Worm (Caenorhabditis elegans) whole organism, midembryonic: ENCODE measurements around the gene mom-2.

Experiments
- flt-1 ChIP-seq: fragments of 200-800 bp; sonication (Bioruptor generic); IDR thresholded peaks from 2 replicates; pipeline ENCODE4 v1.3.6; 2022; ENCODE audit warnings: missing genetic modification characterization, missing compliant biosample characterization
- klf-2 ChIP-seq: fragments of 200-800 bp; sonication (Bioruptor generic); conservative IDR thresholded peaks from 2 replicates; pipeline ENCODE4 v1.3.6; 2022; ENCODE audit warnings: missing genetic modification reagents, missing genetic modification characterization, missing compliant biosample characterization
- med-1 ChIP-seq: sonication (generic microtip); optimal IDR thresholded peaks from 2 replicates; lab custom pipeline; 2017; ENCODE audit warnings: missing genetic modification characterization, mild to moderate bottlenecking, missing compliant biosample characterization, antibody characterized with exemption, missing genetic modification reagents; ENCODE audit not compliant: insufficient read depth
- tab-1 ChIP-seq: fragments of 200-800 bp; sonication (Bioruptor generic); IDR thresholded peaks from 2 replicates; pipeline ENCODE4 v1.3.6; 2022; ENCODE audit warnings: missing genetic modification characterization, missing compliant biosample characterization
- ztf-23 ChIP-seq: fragments of 200-800 bp; sonication (Bioruptor generic); IDR thresholded peaks from 2 replicates; pipeline ENCODE4 v1.3.6; 2022; ENCODE audit warnings: missing genetic modification reagents, missing genetic modification characterization, missing compliant biosample characterization
- ztf-29 ChIP-seq: fragments of 200-800 bp; sonication (Bioruptor generic); IDR thresholded peaks from 2 replicates; pipeline ENCODE4 v1.3.6; 2022; ENCODE audit warnings: missing genetic modification reagents, missing genetic modification characterization, missing compliant biosample characterization

- TF ChIP-seq ztf-29 (GFP tag; lab: Robert Waterston, UW) = no peak
- no peak for TF ChIP-seq klf-2
- no peak for TF ChIP-seq flt-1 (GFP tag; lab: Robert Waterston, UW)
- TF ChIP-seq tab-1 (GFP tag; lab: Robert Waterston, UW) = no peak
- TF ChIP-seq ztf-23 (GFP tag; lab: Robert Waterston, UW) = no peak
- no peak for TF ChIP-seq med-1 (GFP tag; lab: Kevin White, UChicago)
These were observed 24.3 kb downstream of the mom-2 start for ce11 chrV:8380076-8380475.
